Fruit fly (Drosophila melanogaster) whole organism, pupa: ENCODE results near the gene CG13386.

Source experiments
- CG10348 ChIP-seq: fragments of 200-800 bp; sonication (Bioruptor generic); IDR thresholded peaks from 2 replicates; pipeline ENCODE4 v1.3.6; 2022; ENCODE audit warnings: missing biosample characterization, missing genetic modification characterization
- CG12605 ChIP-seq: fragments of 200-800 bp; sonication (Bioruptor generic); IDR thresholded peaks from 2 replicates; pipeline ENCODE4 v1.3.6; 2022; ENCODE audit warnings: missing biosample characterization, missing genetic modification characterization
- CG14655 ChIP-seq: fragments of 200-800 bp; sonication (Bioruptor generic); optimal IDR thresholded peaks from 3 replicates; lab custom pipeline; 2017; ENCODE audit warnings: mild to moderate bottlenecking, missing biosample characterization, missing genetic modification reagents, missing genetic modification characterization
- CG32121 ChIP-seq: fragments of 200-800 bp; sonication (Bioruptor generic); IDR thresholded peaks from 2 replicates; pipeline ENCODE4 v1.3.6; 2022; ENCODE audit warnings: missing biosample characterization, missing genetic modification characterization
- CG8159 ChIP-seq: fragments of 200-800 bp; sonication (Bioruptor generic); optimal IDR thresholded peaks from 3 replicates; lab custom pipeline; 2018; ENCODE audit warnings: missing biosample characterization, mild to moderate bottlenecking, missing genetic modification characterization, moderate library complexity
- D1 ChIP-seq: fragments of 200-800 bp; sonication (Bioruptor generic); optimal IDR thresholded peaks from 2 replicates; lab custom pipeline; 2018; ENCODE audit warnings: missing biosample characterization, mild to moderate bottlenecking, missing genetic modification characterization, moderate library complexity
- EcR ChIP-seq: fragments of 200-800 bp; sonication (Bioruptor generic); optimal IDR thresholded peaks from 3 replicates; lab custom pipeline; 2019; ENCODE audit warnings: missing biosample characterization, missing genetic modification characterization, mild to moderate bottlenecking, moderate library complexity, missing genetic modification reagents
- Pif1B ChIP-seq: fragments of 200-800 bp; sonication (Bioruptor generic); optimal IDR thresholded peaks from 3 replicates; lab custom pipeline; 2016; ENCODE audit warnings: missing biosample characterization, missing genetic modification characterization
- Snoo ChIP-seq: fragments of 200-800 bp; sonication (Bioruptor generic); optimal IDR thresholded peaks from 3 replicates; lab custom pipeline; 2017; ENCODE audit warnings: missing biosample characterization, mild to moderate bottlenecking, missing genetic modification characterization, inconsistent platforms
- gl ChIP-seq: fragments of 200-800 bp; sonication (Bioruptor generic); optimal IDR thresholded peaks from 2 replicates; lab custom pipeline; 2018; ENCODE audit warnings: missing biosample characterization, mild to moderate bottlenecking, missing genetic modification characterization

DNA sequence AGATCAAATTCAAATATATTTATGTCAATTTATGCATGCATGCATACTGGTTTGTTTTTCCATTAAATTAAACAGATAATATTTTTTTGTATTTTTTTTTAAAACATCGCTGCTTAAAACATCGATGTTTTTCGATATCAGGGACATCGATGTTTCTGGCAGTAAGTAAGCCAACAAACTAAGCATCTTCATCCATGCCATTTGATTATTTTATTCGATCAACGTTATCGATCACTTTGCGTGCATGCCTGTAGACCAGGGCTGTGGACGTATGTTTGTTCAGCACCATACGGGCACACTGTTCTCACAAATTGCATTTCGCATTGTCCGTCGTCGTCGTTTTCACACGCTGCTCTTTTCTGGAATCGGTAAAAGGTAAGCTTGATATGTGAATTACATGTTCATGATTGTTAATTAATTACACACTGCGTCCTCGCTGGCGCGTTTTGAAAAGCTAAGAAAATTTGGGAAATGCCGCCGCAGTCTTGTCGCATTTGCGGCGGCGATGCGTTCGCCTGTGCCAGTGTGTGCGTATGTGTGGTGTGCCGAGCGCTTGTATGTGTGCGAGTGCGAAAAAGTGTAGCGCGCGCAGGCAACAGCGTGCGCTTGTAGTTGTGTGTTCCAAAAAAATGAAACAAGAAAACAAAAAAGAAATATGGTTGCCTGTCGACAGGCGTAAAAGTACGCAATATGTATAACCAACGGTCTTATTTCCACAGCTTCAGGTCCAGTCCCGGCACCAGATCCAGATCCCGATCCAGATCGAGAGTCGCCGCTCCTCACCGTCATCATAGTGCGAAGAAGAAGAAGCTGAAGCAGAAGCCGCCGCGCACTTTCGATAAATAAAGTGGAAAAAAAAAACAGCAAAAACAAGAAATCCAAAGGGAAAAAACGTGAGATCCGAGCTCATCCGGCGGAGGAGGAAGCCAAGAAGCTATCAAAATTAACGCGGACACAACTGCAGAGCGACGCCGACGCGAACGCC, 4.8 kb downstream of the CG13386 start, which contains the start of gene emb:
- TF ChIP-seq Snoo (tag; lab: Kevin White, UChicago) (peak; percentile 41), gl (peak; percentile 74), D1 (tag; lab: Kevin White, UChicago) (no peak), EcR (GFP tag; lab: Kevin White, UChicago) (peak; percentile 11), CG10348 (no peak), Pif1B (GFP tag; lab: Kevin White, UChicago) (no peak), CG12605 (peak; percentile 73; the same call in 1 of the 2 replicates), CG32121 (peak; percentile 49; the same call in 1 of the 2 replicates), CG8159 (peak; percentile 49), CG14655 (GFP tag; lab: Kevin White, UChicago) (no peak)
